Worm (Caenorhabditis elegans) whole organism, mixed stage, embryonic: Measurements from ENCODE around the gene B0457.4.

Experiments used
- M03D4.4 ChIP-seq: sonication (generic microtip); optimal IDR thresholded peaks from 2 replicates; lab custom pipeline; 2017; ENCODE audit warnings: mild to moderate bottlenecking, missing genetic modification characterization, missing compliant biosample characterization
- bed-3 ChIP-seq: fragments of 200-800 bp; sonication (Bioruptor generic); optimal IDR thresholded peaks from 3 replicates; lab custom pipeline; 2018; ENCODE audit warnings: mild to moderate bottlenecking, missing genetic modification characterization, moderate library complexity, missing compliant biosample characterization
- blmp-1 ChIP-seq: fragments of 150-350 bp; optimal IDR thresholded peaks from 2 replicates; lab custom pipeline; 2014; ENCODE audit warnings: missing biosample characterization, missing genetic modification characterization
- ces-1 ChIP-seq: fragments of 150-350 bp; optimal IDR thresholded peaks from 2 replicates; lab custom pipeline; 2014; ENCODE audit warnings: missing biosample characterization, missing genetic modification reagents, missing genetic modification characterization
- cnd-1 ChIP-seq: fragments of 200-800 bp; sonication (Bioruptor generic); optimal IDR thresholded peaks from 2 replicates; lab custom pipeline; 2018; ENCODE audit warnings: mild to moderate bottlenecking, missing genetic modification characterization, missing compliant biosample characterization
- drap-1 ChIP-seq: fragments of 200-800 bp; sonication (Bioruptor generic); optimal IDR thresholded peaks from 3 replicates; lab custom pipeline; 2018; ENCODE audit warnings: mild to moderate bottlenecking, missing genetic modification characterization, missing compliant biosample characterization
- elt-1 ChIP-seq: sonication (generic microtip); optimal IDR thresholded peaks from 2 replicates; lab custom pipeline; 2017; ENCODE audit warnings: missing genetic modification characterization, mild to moderate bottlenecking, missing compliant biosample characterization, antibody characterized with exemption, moderate library complexity, borderline replicate concordance; ENCODE audit not compliant: insufficient read depth
- elt-3 ChIP-seq: fragments of 150-350 bp; optimal IDR thresholded peaks from 2 replicates; lab custom pipeline; 2014; ENCODE audit warnings: missing biosample characterization, missing genetic modification characterization
- flh-1 ChIP-seq: fragments of 200-800 bp; sonication (Bioruptor generic); optimal IDR thresholded peaks from 2 replicates; lab custom pipeline; 2018; ENCODE audit warnings: mild to moderate bottlenecking, missing genetic modification characterization, moderate library complexity, missing compliant biosample characterization
- ham-2 ChIP-seq: fragments of 200-800 bp; sonication (Bioruptor generic); optimal IDR thresholded peaks from 2 replicates; lab custom pipeline; 2018; ENCODE audit warnings: mild to moderate bottlenecking, missing genetic modification characterization, missing compliant biosample characterization
- lin-13 ChIP-seq: fragments of 150-350 bp; optimal IDR thresholded peaks from 2 replicates; lab custom pipeline; 2014; ENCODE audit warnings: missing biosample characterization, missing genetic modification characterization
- lin-32 ChIP-seq: fragments of 200-800 bp; sonication (Bioruptor generic); optimal IDR thresholded peaks from 2 replicates; lab custom pipeline; 2018; ENCODE audit warnings: mild to moderate bottlenecking, missing genetic modification characterization, missing compliant biosample characterization
- lsy-2 ChIP-seq: fragments of 150-350 bp; optimal IDR thresholded peaks from 2 replicates; lab custom pipeline; 2014; ENCODE audit warnings: missing biosample characterization, missing genetic modification characterization
- mab-5 ChIP-seq: fragments of 150-350 bp; optimal IDR thresholded peaks from 2 replicates; lab custom pipeline; 2014; ENCODE audit warnings: missing biosample characterization, missing genetic modification characterization
- mep-1 ChIP-seq: fragments of 150-350 bp; optimal IDR thresholded peaks from 2 replicates; lab custom pipeline; 2017; ENCODE audit warnings: missing biosample characterization, missing genetic modification reagents, missing genetic modification characterization, inconsistent platforms
- mls-2 ChIP-seq: sonication (generic microtip); optimal IDR thresholded peaks from 2 replicates; lab custom pipeline; 2016; ENCODE audit warnings: mild to moderate bottlenecking, missing genetic modification characterization, moderate library complexity, missing compliant biosample characterization
- nhr-12 ChIP-seq: fragments of 150-350 bp; optimal IDR thresholded peaks from 2 replicates; lab custom pipeline; 2014; ENCODE audit warnings: missing biosample characterization, missing genetic modification characterization
- nhr-2 ChIP-seq: fragments of 150-350 bp; optimal IDR thresholded peaks from 2 replicates; lab custom pipeline; 2014; ENCODE audit warnings: missing biosample characterization, missing genetic modification characterization
- nhr-237 ChIP-seq: fragments of 150-350 bp; optimal IDR thresholded peaks from 2 replicates; lab custom pipeline; 2014; ENCODE audit warnings: missing biosample characterization, missing genetic modification characterization
- nhr-28 ChIP-seq: fragments of 150-350 bp; optimal IDR thresholded peaks from 2 replicates; lab custom pipeline; 2014; ENCODE audit warnings: missing biosample characterization, missing genetic modification characterization
- nhr-76 ChIP-seq: sonication (generic microtip); optimal IDR thresholded peaks from 2 replicates; lab custom pipeline; 2017; ENCODE audit warnings: missing biosample characterization, missing genetic modification characterization
- pha-4 ChIP-seq: fragments of 150-350 bp; optimal IDR thresholded peaks from 2 replicates; lab custom pipeline; 2018; ENCODE audit warnings: missing biosample characterization, missing genetic modification reagents, missing genetic modification characterization
- sem-2 ChIP-seq: fragments of 200-800 bp; sonication (Bioruptor generic); optimal IDR thresholded peaks from 2 replicates; lab custom pipeline; 2018; ENCODE audit warnings: mild to moderate bottlenecking, missing genetic modification characterization, missing compliant biosample characterization
- sptf-1 ChIP-seq: sonication (generic microtip); optimal IDR thresholded peaks from 2 replicates; lab custom pipeline; 2017; ENCODE audit warnings: mild to moderate bottlenecking, missing genetic modification characterization, moderate library complexity, missing compliant biosample characterization
- tbx-8 ChIP-seq: fragments of 200-800 bp; sonication (Bioruptor generic); optimal IDR thresholded peaks from 2 replicates; lab custom pipeline; 2018; ENCODE audit warnings: mild to moderate bottlenecking, missing genetic modification characterization, moderate library complexity, missing compliant biosample characterization
- unc-120 ChIP-seq: sonication (generic microtip); optimal IDR thresholded peaks from 2 replicates; lab custom pipeline; 2017; ENCODE audit warnings: missing genetic modification characterization, missing compliant biosample characterization; ENCODE audit not compliant: poor library complexity, severe bottlenecking
- unc-39 ChIP-seq: fragments of 150-350 bp; optimal IDR thresholded peaks from 2 replicates; lab custom pipeline; 2014; ENCODE audit warnings: missing biosample characterization, missing genetic modification characterization
- zip-8 ChIP-seq: fragments of 150-350 bp; optimal IDR thresholded peaks from 2 replicates; lab custom pipeline; 2014; ENCODE audit warnings: missing biosample characterization, missing genetic modification characterization
- ztf-11 ChIP-seq: fragments of 150-350 bp; optimal IDR thresholded peaks from 2 replicates; lab custom pipeline; 2014; ENCODE audit warnings: missing biosample characterization, missing genetic modification characterization

The B0457.4 gene

DNA sequence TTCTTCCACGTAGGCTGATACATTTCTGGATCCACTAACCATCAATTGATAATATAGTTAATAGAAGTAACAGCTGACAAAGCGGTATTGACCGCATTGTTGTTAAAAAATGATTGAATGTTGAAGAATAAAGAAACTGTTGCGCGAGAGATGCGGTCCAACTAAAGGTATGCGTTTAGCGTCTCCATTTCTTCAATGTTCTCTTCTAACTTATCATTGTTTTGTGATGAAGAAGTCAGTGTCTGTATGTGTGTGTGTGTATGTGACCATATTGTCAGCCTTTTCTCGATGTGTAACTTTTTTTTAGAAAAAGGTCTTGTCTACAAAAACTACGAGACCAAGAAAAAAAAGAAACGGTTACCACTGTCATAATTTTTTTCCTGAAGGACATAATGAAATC, 14.6 kb upstream of the B0457.4 start, which contains the start of gene B0457.2:
Gene B0457.2 (minus strand): TSS at position 101 of the 400 bp plus-strand sequence.
- TF ChIP-seq ham-2 (GFP tag; lab: Kevin White, UChicago) = no peak
- TF ChIP-seq ztf-11 (tag; lab: Kevin White, UChicago) = no peak
- no peak for TF ChIP-seq cnd-1 (tag; lab: Kevin White, UChicago)
- TF ChIP-seq flh-1 (GFP tag; lab: Kevin White, UChicago) = no peak
- no peak for TF ChIP-seq M03D4.4
- no peak for TF ChIP-seq nhr-12 (tag; lab: Kevin White, UChicago)
- no peak for TF ChIP-seq mls-2 (tag; lab: Kevin White, UChicago)

DNA sequence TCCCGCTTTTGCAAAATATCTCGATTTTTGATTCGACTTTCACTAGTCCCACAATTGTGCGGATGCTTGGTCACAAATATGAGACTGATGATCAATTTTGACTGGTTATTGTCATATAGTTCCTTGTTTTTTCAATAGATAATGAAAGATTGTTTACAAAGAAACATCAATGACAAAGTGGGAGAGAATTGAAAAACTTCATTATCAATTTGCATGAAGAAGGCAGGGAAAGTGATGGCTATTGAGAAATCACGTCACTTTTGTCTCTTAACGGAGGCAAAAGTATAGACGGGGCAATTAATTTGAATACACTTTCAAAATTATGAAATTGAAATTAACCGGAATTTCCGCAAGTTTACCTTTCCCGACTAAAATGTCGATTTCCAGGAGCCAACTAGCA, 11.4 kb upstream of the B0457.4 start:
- TF ChIP-seq bed-3 (GFP tag; lab: Kevin White, UChicago) (no peak), ham-2 (GFP tag; lab: Kevin White, UChicago) (no peak), nhr-28 (no peak), nhr-237 (tag; lab: Kevin White, UChicago) (no peak), lin-13 (no peak), elt-1 (tag; lab: Kevin White, UChicago) (no peak), nhr-2 (tag; lab: Kevin White, UChicago) (no peak), nhr-12 (tag; lab: Kevin White, UChicago) (no peak), elt-3 (no peak), lin-32 (GFP tag; lab: Kevin White, UChicago) (no peak), nhr-76 (tag; lab: Kevin White, UChicago) (no peak), flh-1 (GFP tag; lab: Kevin White, UChicago) (no peak)

DNA sequence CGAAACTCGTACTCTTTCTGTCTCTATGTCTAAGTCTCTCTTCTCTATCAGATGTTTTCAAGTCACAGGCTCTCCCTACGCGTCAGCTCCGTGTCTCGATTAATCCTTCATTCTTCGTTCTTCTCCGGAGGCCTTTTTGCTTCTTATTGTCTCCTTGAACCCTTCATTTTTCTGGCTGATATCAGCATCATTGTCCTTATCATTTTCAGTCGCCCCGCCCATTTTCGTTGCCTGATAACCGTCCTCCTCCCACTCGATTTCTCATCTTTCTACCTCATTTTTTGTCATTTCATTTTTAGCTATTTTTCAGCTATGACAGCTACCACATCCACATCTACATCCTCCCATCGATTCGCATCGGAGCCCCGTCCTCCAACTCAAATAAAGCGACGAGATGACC, 10.3 kb upstream of the B0457.4 start, which contains the start of gene B0457.6:
Gene B0457.6 (plus strand): TSS at position 284 of the 400 bp plus-strand sequence.
- TF ChIP-seq blmp-1 (tag; lab: Kevin White, UChicago) (no peak), lin-32 (GFP tag; lab: Kevin White, UChicago) (no peak), flh-1 (GFP tag; lab: Kevin White, UChicago) (no peak), sptf-1 (tag; lab: Kevin White, UChicago) (no peak), nhr-76 (tag; lab: Kevin White, UChicago) (no peak), nhr-12 (tag; lab: Kevin White, UChicago) (no peak), drap-1 (GFP tag; lab: Kevin White, UChicago) (no peak), tbx-8 (GFP tag; lab: Kevin White, UChicago) (no peak), nhr-237 (tag; lab: Kevin White, UChicago) (no peak), nhr-28 (no peak)
- TF ChIP-seq, all 35 proteins: peak for 0

DNA sequence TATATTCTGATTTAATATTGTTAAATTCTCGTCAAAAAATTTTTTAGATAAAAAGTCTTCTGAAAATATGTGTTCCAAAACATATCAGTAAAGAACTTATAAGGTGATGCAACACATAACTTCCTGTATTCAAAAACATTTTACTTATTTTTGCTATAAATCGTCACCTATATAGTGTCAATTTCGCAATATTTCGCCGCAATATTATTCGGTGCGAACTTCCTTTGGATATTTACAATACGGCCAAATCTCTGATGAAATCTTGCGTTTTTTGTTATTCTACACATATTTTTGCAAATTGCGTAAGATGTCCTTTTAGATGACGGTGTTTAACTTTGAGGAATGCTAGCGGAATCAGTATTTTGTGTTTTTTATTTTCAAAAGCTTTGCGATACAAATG, 9.6 kb upstream of the B0457.4 start:
- TF ChIP-seq pha-4 (tag; lab: Kevin White, UChicago) (no peak), bed-3 (GFP tag; lab: Kevin White, UChicago) (no peak), nhr-28 (no peak), ham-2 (GFP tag; lab: Kevin White, UChicago) (no peak), sem-2 (GFP tag; lab: Kevin White, UChicago) (no peak), tbx-8 (GFP tag; lab: Kevin White, UChicago) (no peak), nhr-2 (tag; lab: Kevin White, UChicago) (no peak), lin-13 (no peak), blmp-1 (tag; lab: Kevin White, UChicago) (no peak), M03D4.4 (no peak), sptf-1 (tag; lab: Kevin White, UChicago) (no peak), mls-2 (tag; lab: Kevin White, UChicago) (no peak), cnd-1 (tag; lab: Kevin White, UChicago) (no peak)

DNA sequence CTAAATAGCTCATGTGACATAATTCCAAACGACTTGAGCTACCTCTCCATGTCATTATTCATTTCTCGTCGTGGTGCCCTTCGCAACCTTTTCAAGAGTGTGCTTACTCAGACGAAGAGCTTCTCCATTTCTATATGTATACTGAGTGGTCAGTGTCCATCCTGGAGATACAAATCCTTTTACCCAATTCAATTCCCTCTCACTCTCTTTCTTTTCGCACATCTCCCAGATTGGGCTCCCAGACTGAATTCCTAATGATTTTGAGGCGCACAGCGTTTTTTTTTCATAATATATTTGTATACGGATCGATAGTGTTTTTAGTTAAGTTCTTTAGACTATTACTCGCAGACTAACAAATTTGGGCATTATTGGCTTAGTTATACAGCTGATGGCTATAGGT, 9.1 kb upstream of the B0457.4 start:
- TF ChIP-seq ham-2 (GFP tag; lab: Kevin White, UChicago) (no peak), nhr-76 (tag; lab: Kevin White, UChicago) (no peak), ces-1 (peak; percentile 77)

DNA sequence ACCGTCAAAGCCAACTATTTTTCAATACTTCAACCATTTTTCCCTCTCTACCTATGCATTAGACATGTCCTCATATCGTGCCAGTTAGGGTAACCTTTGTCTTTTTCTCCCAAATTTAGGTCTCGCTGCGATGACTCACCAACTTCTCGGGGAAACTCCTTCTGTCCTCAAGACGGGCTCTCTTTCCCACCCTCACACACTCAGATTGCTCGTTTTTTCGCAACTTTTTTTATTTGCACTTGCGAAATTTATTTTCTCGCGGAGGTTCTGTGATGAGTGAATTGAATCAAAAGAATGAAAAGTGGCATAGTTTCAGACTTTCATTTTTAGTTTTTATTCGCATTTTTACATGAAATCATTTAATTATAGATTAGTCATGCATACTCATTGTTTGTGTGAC, 8.5 kb upstream of the B0457.4 start:
- TF ChIP-seq sem-2 (GFP tag; lab: Kevin White, UChicago) = no peak
- no peak for TF ChIP-seq unc-120 (tag; lab: Kevin White, UChicago)
- TF ChIP-seq M03D4.4 = no peak
- TF ChIP-seq lsy-2 (tag; lab: Kevin White, UChicago) = no peak
- TF ChIP-seq lin-32 (GFP tag; lab: Kevin White, UChicago) = no peak
- no peak for TF ChIP-seq sptf-1 (tag; lab: Kevin White, UChicago)
- TF ChIP-seq nhr-28 = no peak
- TF ChIP-seq ham-2 (GFP tag; lab: Kevin White, UChicago) = no peak
- no peak for TF ChIP-seq elt-1 (tag; lab: Kevin White, UChicago)
- TF ChIP-seq mab-5 (tag; lab: Kevin White, UChicago) = no peak
- TF ChIP-seq blmp-1 (tag; lab: Kevin White, UChicago) = no peak
- no peak for TF ChIP-seq unc-39
- no peak for TF ChIP-seq zip-8 (tag; lab: Kevin White, UChicago)
- no peak for TF ChIP-seq ces-1
- TF ChIP-seq flh-1 (GFP tag; lab: Kevin White, UChicago) = no peak
- TF ChIP-seq mep-1 = no peak
